Worm (Caenorhabditis elegans) whole organism, L2 larva: ENCODE data around the gene T07F12.2.

Experiments
- C34F6.9 ChIP-seq: fragments of 150-350 bp; optimal IDR thresholded peaks from 2 replicates; lab custom pipeline; 2014; ENCODE audit warnings: missing biosample characterization, missing genetic modification characterization
- blmp-1 ChIP-seq: sonication (generic microtip); optimal IDR thresholded peaks from 2 replicates; lab custom pipeline; 2017; ENCODE audit warnings: missing genetic modification characterization, mild to moderate bottlenecking, missing compliant biosample characterization, antibody characterized with exemption, moderate library complexity; ENCODE audit not compliant: insufficient read depth
- ceh-82 ChIP-seq: fragments of 150-350 bp; optimal IDR thresholded peaks from 2 replicates; lab custom pipeline; 2014; ENCODE audit warnings: missing biosample characterization, missing genetic modification characterization
- fos-1 ChIP-seq: fragments of 150-350 bp; optimal IDR thresholded peaks from 2 replicates; lab custom pipeline; 2014; ENCODE audit warnings: missing biosample characterization, missing genetic modification characterization
- gmeb-1 ChIP-seq: fragments of 150-350 bp; optimal IDR thresholded peaks from 2 replicates; lab custom pipeline; 2014; ENCODE audit warnings: missing biosample characterization, missing genetic modification characterization
- lin-13 ChIP-seq: fragments of 150-350 bp; optimal IDR thresholded peaks from 2 replicates; lab custom pipeline; 2014; ENCODE audit warnings: missing biosample characterization, missing genetic modification reagents, missing genetic modification characterization
- lin-39 ChIP-seq: fragments of 150-350 bp; optimal IDR thresholded peaks from 2 replicates; lab custom pipeline; 2014; ENCODE audit warnings: missing biosample characterization, missing genetic modification reagents, missing genetic modification characterization
- mab-5 ChIP-seq: fragments of 150-350 bp; optimal IDR thresholded peaks from 2 replicates; lab custom pipeline; 2014; ENCODE audit warnings: missing biosample characterization, missing genetic modification characterization
- nhr-11 ChIP-seq: fragments of 150-350 bp; optimal IDR thresholded peaks from 2 replicates; lab custom pipeline; 2014; ENCODE audit warnings: missing biosample characterization, missing genetic modification characterization
- nhr-129 ChIP-seq: fragments of 150-350 bp; optimal IDR thresholded peaks from 2 replicates; lab custom pipeline; 2014; ENCODE audit warnings: missing biosample characterization, missing genetic modification characterization
- skn-1 ChIP-seq: sonication (generic microtip); optimal IDR thresholded peaks from 2 replicates; lab custom pipeline; 2017; ENCODE audit warnings: missing biosample characterization, missing genetic modification characterization
- unc-62 ChIP-seq: fragments of 150-350 bp; optimal IDR thresholded peaks from 2 replicates; lab custom pipeline; 2014; ENCODE audit warnings: missing biosample characterization, missing genetic modification reagents, missing genetic modification characterization
- ztf-11 ChIP-seq: sonication (generic microtip); optimal IDR thresholded peaks from 2 replicates; lab custom pipeline; 2017; ENCODE audit warnings: missing biosample characterization, missing genetic modification characterization

DNA sequence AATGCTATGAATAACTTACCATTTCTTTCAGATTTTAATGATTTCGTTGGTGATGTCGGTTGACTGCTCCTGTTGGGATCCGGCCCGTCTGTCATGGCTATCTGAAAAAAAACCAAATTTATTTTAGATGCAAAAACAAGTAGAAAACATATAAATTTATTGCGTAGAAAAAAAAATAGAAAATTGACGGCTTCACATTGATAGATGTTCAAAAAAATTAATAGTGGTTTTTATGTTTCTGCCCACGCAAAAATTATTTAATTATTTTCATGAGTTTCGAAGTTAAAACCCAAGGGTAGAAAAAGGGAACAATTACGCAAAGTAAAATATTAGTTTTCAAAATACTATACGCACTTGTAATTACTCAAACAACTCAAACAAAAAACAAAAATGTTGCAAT, 39.6 kb downstream of the T07F12.2 start, which contains the start of gene mct-4:
- no peak for TF ChIP-seq gmeb-1 (tag; lab: Kevin White, UChicago)
- no peak for TF ChIP-seq nhr-11
- TF ChIP-seq fos-1, result no peak
- no peak for TF ChIP-seq blmp-1 (tag; lab: Kevin White, UChicago)
- no peak for TF ChIP-seq unc-62
- TF ChIP-seq lin-39 (tag; lab: Kevin White, UChicago), result no peak
- TF ChIP-seq C34F6.9 (tag; lab: Kevin White, UChicago), result no peak
- no peak for TF ChIP-seq lin-13
- no peak for TF ChIP-seq ceh-82 (tag; lab: Kevin White, UChicago)
- no peak for TF ChIP-seq skn-1 (tag; lab: Kevin White, UChicago)
- TF ChIP-seq mab-5, result no peak
- no peak for TF ChIP-seq ztf-11 (tag; lab: Kevin White, UChicago)
- no peak for TF ChIP-seq nhr-129
